Fruit fly (Drosophila melanogaster) whole organism, prepupa: ENCODE data around the gene DENR.

Experiments
- CG6854 ChIP-seq: fragments of 200-800 bp; sonication (Bioruptor generic); optimal IDR thresholded peaks from 2 replicates; lab custom pipeline; 2017; ENCODE audit warnings: missing biosample characterization, mild to moderate bottlenecking, missing genetic modification characterization
- Eip78C ChIP-seq: fragments of 200-800 bp; sonication (Bioruptor generic); peaks from one replicate; lab custom pipeline; 2016; ENCODE audit warnings: missing biosample characterization, missing genetic modification characterization
- fd59A ChIP-seq: fragments of 200-800 bp; sonication (Bioruptor generic); optimal IDR thresholded peaks from 2 replicates; lab custom pipeline; 2017; ENCODE audit warnings: missing biosample characterization, mild to moderate bottlenecking, missing genetic modification characterization, missing genetic modification reagents

dm6 chrX:16846575-16846974, 39.8 kb downstream of the DENR start:
- TF ChIP-seq Eip78C (GFP tag; lab: Kevin White, UChicago) (peak; percentile 24), fd59A (no peak), CG6854 (GFP tag; lab: Kevin White, UChicago) (no peak)
